Fruit fly (Drosophila melanogaster) whole organism, prepupa: Measurements from ENCODE around the gene Dis3l2.
A peak's percentile ranks its signal among the peaks of the same experiment; 100 is the strongest.

Experiments used
- Blimp-1 ChIP-seq: fragments of 200-800 bp; sonication (Bioruptor generic); optimal IDR thresholded peaks from 3 replicates; lab custom pipeline; 2017; ENCODE audit warnings: missing biosample characterization, missing genetic modification characterization, mild to moderate bottlenecking, moderate library complexity, missing genetic modification reagents
- CG10631 ChIP-seq: fragments of 200-800 bp; sonication (Bioruptor generic); optimal IDR thresholded peaks from 2 replicates; lab custom pipeline; 2016; ENCODE audit warnings: missing biosample characterization, missing genetic modification characterization
- CG11294 ChIP-seq: fragments of 200-800 bp; sonication (Bioruptor generic); IDR thresholded peaks from 2 replicates; pipeline ENCODE4 v1.3.6; 2022; ENCODE audit warnings: missing biosample characterization, missing genetic modification characterization
- CG11762 ChIP-seq: fragments of 200-800 bp; sonication (Bioruptor generic); optimal IDR thresholded peaks from 3 replicates; lab custom pipeline; 2016; ENCODE audit warnings: missing biosample characterization, missing genetic modification characterization; ENCODE audit not compliant: insufficient read depth
- CG11902 ChIP-seq: fragments of 200-800 bp; sonication (Bioruptor generic); optimal IDR thresholded peaks from 3 replicates; lab custom pipeline; 2016; ENCODE audit warnings: missing biosample characterization, missing genetic modification characterization
- CG1621 ChIP-seq: fragments of 200-800 bp; sonication (Bioruptor generic); optimal IDR thresholded peaks from 3 replicates; lab custom pipeline; 2018; ENCODE audit warnings: missing biosample characterization, mild to moderate bottlenecking, missing genetic modification characterization
- CG3032 ChIP-seq: fragments of 200-800 bp; optimal IDR thresholded peaks from 2 replicates; lab custom pipeline; 2019; ENCODE audit warnings: missing biosample characterization, mild to moderate bottlenecking, missing genetic modification characterization, moderate library complexity
- CG31627 ChIP-seq: fragments of 200-800 bp; sonication (Bioruptor generic); optimal IDR thresholded peaks from 3 replicates; lab custom pipeline; 2016; ENCODE audit warnings: missing biosample characterization, missing genetic modification characterization
- CG32006 ChIP-seq: fragments of 200-800 bp; sonication (Bioruptor generic); optimal IDR thresholded peaks from 3 replicates; lab custom pipeline; 2017; ENCODE audit warnings: missing biosample characterization, mild to moderate bottlenecking, missing genetic modification characterization
- CG34406 ChIP-seq: fragments of 200-800 bp; sonication (Bioruptor generic); optimal IDR thresholded peaks from 3 replicates; lab custom pipeline; 2016; ENCODE audit warnings: missing biosample characterization, missing genetic modification characterization
- CG3919 ChIP-seq: fragments of 200-800 bp; sonication (Bioruptor generic); optimal IDR thresholded peaks from 3 replicates; lab custom pipeline; 2016; ENCODE audit warnings: missing biosample characterization, missing genetic modification characterization
- CG4318 ChIP-seq: fragments of 200-800 bp; sonication (Bioruptor generic); optimal IDR thresholded peaks from 3 replicates; lab custom pipeline; 2017; ENCODE audit warnings: missing biosample characterization, mild to moderate bottlenecking, missing genetic modification characterization
- CG6163 ChIP-seq: fragments of 200-800 bp; sonication (Bioruptor generic); IDR thresholded peaks from 3 replicates; pipeline ENCODE4 v1.3.6; 2022; ENCODE audit warnings: missing biosample characterization, missing genetic modification characterization
- CG6276 ChIP-seq: fragments of 200-800 bp; sonication (Bioruptor generic); optimal IDR thresholded peaks from 2 replicates; lab custom pipeline; 2017; ENCODE audit warnings: missing biosample characterization, mild to moderate bottlenecking, missing genetic modification characterization
- CG6854 ChIP-seq: fragments of 200-800 bp; sonication (Bioruptor generic); optimal IDR thresholded peaks from 2 replicates; lab custom pipeline; 2017; ENCODE audit warnings: missing biosample characterization, mild to moderate bottlenecking, missing genetic modification characterization
- CG8119 ChIP-seq: fragments of 200-800 bp; sonication (Bioruptor generic); IDR thresholded peaks from 3 replicates; pipeline ENCODE4 v1.3.6; 2022; ENCODE audit warnings: missing biosample characterization, missing genetic modification characterization
- CG8319 ChIP-seq: fragments of 200-800 bp; sonication (Bioruptor generic); optimal IDR thresholded peaks from 3 replicates; lab custom pipeline; 2016; ENCODE audit warnings: missing biosample characterization, missing genetic modification characterization
- CG8632 ChIP-seq: fragments of 200-800 bp; sonication (Bioruptor generic); optimal IDR thresholded peaks from 3 replicates; lab custom pipeline; 2016; ENCODE audit warnings: missing biosample characterization, missing genetic modification characterization
- CG9139 ChIP-seq: fragments of 200-800 bp; sonication (Bioruptor generic); optimal IDR thresholded peaks from 3 replicates; lab custom pipeline; 2017; ENCODE audit warnings: missing biosample characterization, mild to moderate bottlenecking, missing genetic modification characterization
- Eip75B ChIP-seq: fragments of 200-800 bp; sonication (Bioruptor generic); optimal IDR thresholded peaks from 3 replicates; lab custom pipeline; 2016; ENCODE audit warnings: missing biosample characterization, missing genetic modification characterization
- Eip78C ChIP-seq: fragments of 200-800 bp; sonication (Bioruptor generic); peaks from one replicate; lab custom pipeline; 2016; ENCODE audit warnings: missing biosample characterization, missing genetic modification characterization
- Eip93F ChIP-seq: fragments of 200-800 bp; sonication (Bioruptor generic); optimal IDR thresholded peaks from 2 replicates; lab custom pipeline; 2016; ENCODE audit warnings: missing biosample characterization, mild to moderate bottlenecking, missing genetic modification characterization
- Ets21C ChIP-seq: fragments of 200-800 bp; sonication (Bioruptor generic); optimal IDR thresholded peaks from 3 replicates; lab custom pipeline; 2016; ENCODE audit warnings: missing biosample characterization, missing genetic modification characterization
- Ets96B ChIP-seq: fragments of 200-800 bp; optimal IDR thresholded peaks from 2 replicates; lab custom pipeline; 2019; ENCODE audit warnings: missing biosample characterization, mild to moderate bottlenecking, missing genetic modification characterization, moderate library complexity
- Hr38 ChIP-seq: sonication (Bioruptor generic); optimal IDR thresholded peaks from 2 replicates; lab custom pipeline; 2016; ENCODE audit warnings: missing biosample characterization, missing genetic modification characterization
- Hr39 ChIP-seq: fragments of 200-800 bp; sonication (Bioruptor generic); optimal IDR thresholded peaks from 2 replicates; lab custom pipeline; 2016; ENCODE audit warnings: missing biosample characterization, missing genetic modification characterization
- Hr4 ChIP-seq: fragments of 200-800 bp; sonication (Bioruptor generic); optimal IDR thresholded peaks from 3 replicates; lab custom pipeline; 2016; ENCODE audit warnings: missing biosample characterization, missing genetic modification characterization
- Lpt ChIP-seq: fragments of 200-800 bp; sonication (Bioruptor generic); optimal IDR thresholded peaks from 3 replicates; lab custom pipeline; 2016; ENCODE audit warnings: missing biosample characterization, missing genetic modification characterization
- Met ChIP-seq: fragments of 200-800 bp; sonication (Bioruptor generic); optimal IDR thresholded peaks from 3 replicates; lab custom pipeline; 2016; ENCODE audit warnings: missing biosample characterization, missing genetic modification characterization
- Sox102F ChIP-seq: fragments of 200-800 bp; sonication (Bioruptor generic); optimal IDR thresholded peaks from 2 replicates; lab custom pipeline; 2016; ENCODE audit warnings: missing biosample characterization, mild to moderate bottlenecking, missing genetic modification characterization
- Sox15 ChIP-seq: fragments of 200-800 bp; sonication (Bioruptor generic); optimal IDR thresholded peaks from 3 replicates; lab custom pipeline; 2016; ENCODE audit warnings: missing biosample characterization, missing genetic modification characterization
- achi ChIP-seq: fragments of 200-800 bp; sonication (Bioruptor generic); optimal IDR thresholded peaks from 3 replicates; lab custom pipeline; 2016; ENCODE audit warnings: missing biosample characterization, missing genetic modification characterization
- acj6 ChIP-seq: fragments of 200-800 bp; sonication (Bioruptor generic); optimal IDR thresholded peaks from 3 replicates; lab custom pipeline; 2016; ENCODE audit warnings: missing biosample characterization, missing genetic modification characterization
- cyc ChIP-seq: fragments of 200-800 bp; sonication (Bioruptor generic); optimal IDR thresholded peaks from 3 replicates; lab custom pipeline; 2016; ENCODE audit warnings: missing biosample characterization, missing genetic modification characterization
- esn ChIP-seq: fragments of 200-800 bp; sonication (Bioruptor generic); optimal IDR thresholded peaks from 2 replicates; lab custom pipeline; 2016; ENCODE audit warnings: missing biosample characterization, mild to moderate bottlenecking, missing genetic modification characterization, moderate library complexity
- fd59A ChIP-seq: fragments of 200-800 bp; sonication (Bioruptor generic); optimal IDR thresholded peaks from 2 replicates; lab custom pipeline; 2017; ENCODE audit warnings: missing biosample characterization, mild to moderate bottlenecking, missing genetic modification characterization, missing genetic modification reagents
- fd85E ChIP-seq: fragments of 200-800 bp; sonication (Bioruptor generic); optimal IDR thresholded peaks from 3 replicates; lab custom pipeline; 2016; ENCODE audit warnings: missing biosample characterization, missing genetic modification characterization
- lz ChIP-seq: fragments of 200-800 bp; sonication (Bioruptor generic); optimal IDR thresholded peaks from 3 replicates; lab custom pipeline; 2016; ENCODE audit warnings: missing biosample characterization, missing genetic modification characterization
- net ChIP-seq: fragments of 200-800 bp; sonication (Bioruptor generic); optimal IDR thresholded peaks from 3 replicates; lab custom pipeline; 2016; ENCODE audit warnings: missing biosample characterization, missing genetic modification characterization
- salr ChIP-seq, 2 experiments: fragments of 200-800 bp; sonication (Bioruptor generic); optimal IDR thresholded peaks; 3 replicates each; lab custom pipeline; 2016 to 2018; ENCODE audit warnings: missing biosample characterization in 2 of 2, missing genetic modification characterization in 2 of 2, mild to moderate bottlenecking in 1 of 2
- spab ChIP-seq: fragments of 200-800 bp; sonication (Bioruptor generic); optimal IDR thresholded peaks from 2 replicates; lab custom pipeline; 2017; ENCODE audit warnings: missing biosample characterization, mild to moderate bottlenecking, missing genetic modification characterization, missing genetic modification reagents
- ss ChIP-seq, 2 experiments: fragments of 200-800 bp; sonication (Bioruptor generic); optimal IDR thresholded peaks; 2 replicates in 1 of 2; 3 replicates in 1 of 2; lab custom pipeline; 2017 to 2018; ENCODE audit warnings: mild to moderate bottlenecking in 2 of 2, missing biosample characterization in 2 of 2, missing genetic modification characterization in 2 of 2, moderate library complexity in 1 of 2
- svp ChIP-seq: fragments of 200-800 bp; sonication (Bioruptor generic); peaks from one replicate; lab custom pipeline; 2016; ENCODE audit warnings: missing biosample characterization, missing genetic modification characterization
- topi ChIP-seq: fragments of 200-800 bp; sonication (Bioruptor generic); optimal IDR thresholded peaks from 3 replicates; lab custom pipeline; 2016; ENCODE audit warnings: missing biosample characterization, missing genetic modification characterization
- vri ChIP-seq: fragments of 200-800 bp; sonication (Bioruptor generic); optimal IDR thresholded peaks from 3 replicates; lab custom pipeline; 2016; ENCODE audit warnings: missing biosample characterization, mild to moderate bottlenecking, missing genetic modification characterization

The Dis3l2 gene

DNA sequence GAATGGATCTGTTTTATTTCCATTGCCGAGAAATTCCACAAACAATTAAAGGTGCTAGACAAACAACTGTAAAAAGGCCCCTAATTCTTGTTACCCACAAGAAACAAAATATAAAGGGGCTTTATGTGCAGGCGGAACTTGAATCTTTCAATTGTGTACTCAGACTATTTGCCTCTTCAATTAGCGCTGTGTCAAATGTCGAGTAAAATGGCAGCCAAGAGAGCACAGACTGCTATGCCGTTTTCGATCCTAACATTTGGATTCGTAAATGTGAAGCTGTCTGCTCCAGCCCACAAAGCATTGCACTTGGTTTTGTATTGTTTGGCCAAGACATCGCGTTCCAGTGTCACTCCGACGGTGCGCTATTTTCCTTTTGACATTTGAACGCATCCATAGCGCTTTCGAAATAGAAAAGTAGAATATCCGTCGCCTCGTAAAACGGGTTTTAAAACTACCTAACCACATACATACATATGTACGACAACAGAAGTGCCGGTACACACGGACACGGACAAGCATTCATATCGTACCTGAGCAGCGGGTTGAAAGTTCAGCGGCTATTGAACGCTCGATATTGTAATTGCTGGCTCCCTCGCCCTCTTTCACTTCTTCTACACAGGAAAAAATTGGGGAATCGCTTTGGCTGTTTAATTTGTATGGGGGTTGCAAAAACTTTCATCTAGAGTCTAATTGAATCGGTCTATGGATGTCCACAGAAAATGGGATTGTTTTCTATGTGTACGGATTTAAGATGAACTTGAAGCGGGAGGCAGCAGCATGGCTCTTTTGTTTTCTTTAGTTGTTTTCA, 46.3 kb upstream of the Dis3l2 start (continued):
- TF ChIP-seq achi (GFP tag; lab: Kevin White, UChicago) (peak; percentile 34), Eip78C (GFP tag; lab: Kevin White, UChicago) (peak; percentile 91), CG8319 (GFP tag; lab: Kevin White, UChicago) (no peak), lz (peak; percentile 54), fd85E (no peak), Blimp-1 (no peak), acj6 (GFP tag; lab: Kevin White, UChicago) (peak; percentile 29), CG1621 (peak; percentile 3), Sox102F (GFP tag; lab: Kevin White, UChicago) (peak; percentile 55), Ets21C (GFP tag; lab: Kevin White, UChicago) (peak; percentile 33), CG3032 (peak; percentile 29), CG32006 (peak; percentile 67), net (GFP tag; lab: Kevin White, UChicago) (peak; percentile 45), CG8119 (GFP tag; lab: Robert Waterston, UW) (peak; percentile 54; the same call in 1 of the 3 replicates), Eip75B (GFP tag; lab: Kevin White, UChicago) (peak; percentile 63), vri (GFP tag; lab: Kevin White, UChicago) (peak; percentile 36), salr (GFP tag; optimal IDR thresholded peaks at IDR 0.05; lab: Kevin White, UChicago) (peak in 1 of 2 experiments; percentile 23), svp (GFP tag; lab: Kevin White, UChicago) (peak; percentile 81)

- TF ChIP-seq fd59A (GFP tag; lab: Kevin White, UChicago): no peak
- TF ChIP-seq ss (GFP tag; optimal IDR thresholded peaks at IDR 0.05; lab: Kevin White, UChicago): no peak
- peak; percentile 28 for TF ChIP-seq Met (GFP tag; lab: Kevin White, UChicago)
- TF ChIP-seq CG3919: peak; percentile 2
- no peak for TF ChIP-seq CG1621
- no peak for TF ChIP-seq CG34406 (GFP tag; lab: Kevin White, UChicago)
- peak; percentile 56 for TF ChIP-seq svp (GFP tag; lab: Kevin White, UChicago)
- no peak for TF ChIP-seq CG10631 (GFP tag; lab: Kevin White, UChicago)
- no peak for TF ChIP-seq Sox15 (GFP tag; lab: Kevin White, UChicago)
- TF ChIP-seq CG8632 (GFP tag; lab: Kevin White, UChicago): peak; percentile 4
- no peak for TF ChIP-seq CG32006
- no peak for TF ChIP-seq CG4318 (GFP tag; lab: Kevin White, UChicago)
- no peak for TF ChIP-seq CG11294 (GFP tag; lab: Robert Waterston, UW)
- TF ChIP-seq CG9139 (GFP tag; lab: Kevin White, UChicago): no peak
- no peak for TF ChIP-seq Hr4 (GFP tag; lab: Kevin White, UChicago)
- no peak for TF ChIP-seq Lpt (GFP tag; lab: Kevin White, UChicago)
- TF ChIP-seq CG6854: no peak
- TF ChIP-seq salr (GFP tag; optimal IDR thresholded peaks at IDR 0.05; lab: Kevin White, UChicago): no peak
- TF ChIP-seq CG8119 (GFP tag; lab: Robert Waterston, UW): 0 out of 3 replicates have a peak, but pooled peaks have one; percentile 9
- no peak for TF ChIP-seq CG6276 (GFP tag; lab: Kevin White, UChicago)
- TF ChIP-seq topi: no peak
- peak; percentile 49 for TF ChIP-seq esn (GFP tag; lab: Kevin White, UChicago)
- no peak for TF ChIP-seq Ets96B (tag; lab: Kevin White, UChicago)
- no peak for TF ChIP-seq Hr38 (GFP tag; lab: Kevin White, UChicago)
- no peak for TF ChIP-seq Eip93F
- no peak for TF ChIP-seq CG6163 (GFP tag; lab: Robert Waterston, UW)
- TF ChIP-seq CG11762: no peak
- TF ChIP-seq cyc (GFP tag; lab: Kevin White, UChicago): peak; percentile 28
- TF ChIP-seq spab (GFP tag; lab: Kevin White, UChicago): no peak
- TF ChIP-seq Blimp-1: peak; percentile 25
- TF ChIP-seq Hr39 (GFP tag; lab: Kevin White, UChicago): no peak
- peak; percentile 35 for TF ChIP-seq lz
- TF ChIP-seq CG11902 (GFP tag; lab: Kevin White, UChicago): no peak
- TF ChIP-seq CG31627 (GFP tag; lab: Kevin White, UChicago): peak; percentile 1
- TF ChIP-seq, all 60 proteins: peak for 10
Observed at dm6 chr3L:166789-167132, 45.7 kb upstream of the Dis3l2 start.
